Worm (Caenorhabditis elegans): Measurements from ENCODE around the gene praf-3.

- TF ChIP-seq nhr-11 (tag; optimal IDR thresholded peaks at IDR 0.05): no peak
- peak; percentile 75 for TF ChIP-seq nfya-1 (tag; optimal IDR thresholded peaks at IDR 0.05)
- TF ChIP-seq pqm-1 (tag; optimal IDR thresholded peaks at IDR 0.05): no peak
- TF ChIP-seq ceh-31 (tag; optimal IDR thresholded peaks at IDR 0.05): peak; percentile 86
- peak; percentile 43 for TF ChIP-seq elt-2 (tag; optimal IDR thresholded peaks at IDR 0.05)
- no peak for TF ChIP-seq fkh-10 (GFP tag; optimal IDR thresholded peaks at IDR 0.05)
- TF ChIP-seq unc-55 (GFP tag; optimal IDR thresholded peaks at IDR 0.05): peak; percentile 19
- no peak for TF ChIP-seq F13H6.1 (tag; optimal IDR thresholded peaks at IDR 0.05)
- peak; percentile 56 for TF ChIP-seq sdc-2 (tag; optimal IDR thresholded peaks at IDR 0.05)
- no peak for TF ChIP-seq pag-3 (tag; optimal IDR thresholded peaks at IDR 0.05; ENCODE audit: borderline replicate concordance)
- TF ChIP-seq gmeb-2 (tag; optimal IDR thresholded peaks at IDR 0.05): peak; percentile 3
- no peak for TF ChIP-seq unc-3 (GFP tag; conservative IDR thresholded peaks at IDR 0.05)
- TF ChIP-seq unc-3 (tag; optimal IDR thresholded peaks at IDR 0.05): no peak
- TF ChIP-seq ets-4 (tag; optimal IDR thresholded peaks at IDR 0.05): no peak
- no peak for TF ChIP-seq sox-4 (tag; optimal IDR thresholded peaks at IDR 0.05)
Observed at ce11 chrIV:8333988-8334863, 45.6 kb upstream of the praf-3 start, which contains the start of gene his-32.

Measured in whole organism, late embryonic.